Worm (Caenorhabditis elegans): ENCODE data around the gene F49E10.4.

- TF ChIP-seq fkh-10 (GFP tag; optimal IDR thresholded peaks at IDR 0.05) = no peak
- TF ChIP-seq aly-2 (tag; optimal IDR thresholded peaks at IDR 0.05) = no peak
- no peak for TF ChIP-seq ZK546.5 (tag; optimal IDR thresholded peaks at IDR 0.05)
- no peak for TF ChIP-seq nhr-25 (tag; optimal IDR thresholded peaks at IDR 0.05)
- no peak for TF ChIP-seq R02D3.7 (tag; optimal IDR thresholded peaks at IDR 0.05)
- no peak for TF ChIP-seq egl-5 (tag; optimal IDR thresholded peaks at IDR 0.05)
- TF ChIP-seq nhr-76 (tag; optimal IDR thresholded peaks at IDR 0.05) = no peak
- TF ChIP-seq ztf-11 (tag; optimal IDR thresholded peaks at IDR 0.05) = no peak
- no peak for TF ChIP-seq pqm-1 (tag; optimal IDR thresholded peaks at IDR 0.05)
- no peak for TF ChIP-seq snpc-4 (tag; optimal IDR thresholded peaks at IDR 0.05)
These were observed 21.6 kb upstream of the F49E10.4 start, which contains the start of gene hog-1 for ce11 chrX:5854163-5854451.

All from whole organism, L3 larva.